Fruit fly (Drosophila melanogaster): Measurements from ENCODE around the gene ru.

Gene ru

DNA sequence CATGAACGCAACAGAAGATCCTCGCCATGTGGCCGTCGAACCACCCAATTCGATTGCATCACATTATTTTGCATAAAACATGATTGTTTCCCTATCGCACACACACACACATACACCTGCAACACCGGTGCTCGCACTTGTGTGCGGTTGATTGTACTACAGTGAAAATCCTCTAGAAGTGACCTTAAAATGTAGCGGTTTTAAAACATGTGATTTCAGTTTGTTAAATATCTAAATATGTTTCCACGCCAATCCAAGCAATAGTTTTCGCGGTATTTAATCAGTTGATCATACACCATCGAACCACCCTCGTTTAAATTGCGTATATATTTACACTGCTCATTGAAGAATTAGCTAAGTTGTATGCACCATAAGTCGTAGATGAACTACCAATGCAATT is 40.0 kb upstream of the ru start:
- TF ChIP-seq CG11617 (GFP tag; optimal IDR thresholded peaks at IDR 0.05) (no peak), pad (GFP tag; optimal IDR thresholded peaks at IDR 0.05) (no peak), CG1620 (GFP tag; optimal IDR thresholded peaks at IDR 0.05) (no peak), Mnt (GFP tag; optimal IDR thresholded peaks at IDR 0.05) (no peak), cic (GFP tag; optimal IDR thresholded peaks at IDR 0.05) (no peak), CG7045 (GFP tag; optimal IDR thresholded peaks at IDR 0.05) (no peak), CG33017 (tag; optimal IDR thresholded peaks at IDR 0.05) (peak; percentile 20), ovo (GFP tag; optimal IDR thresholded peaks at IDR 0.05) (no peak), CG7101 (tag; optimal IDR thresholded peaks at IDR 0.05) (peak; percentile 24), toe (GFP tag; optimal IDR thresholded peaks at IDR 0.05) (no peak), bab1 (GFP tag; optimal IDR thresholded peaks at IDR 0.05) (no peak), Clk (GFP tag; optimal IDR thresholded peaks at IDR 0.05) (no peak), CG5204 (GFP tag; optimal IDR thresholded peaks at IDR 0.05) (no peak), CG12768 (GFP tag; optimal IDR thresholded peaks at IDR 0.05) (no peak), Crg-1 (GFP tag; optimal IDR thresholded peaks at IDR 0.05) (no peak), cnc (optimal IDR thresholded peaks at IDR 0.05) (no peak)

DNA sequence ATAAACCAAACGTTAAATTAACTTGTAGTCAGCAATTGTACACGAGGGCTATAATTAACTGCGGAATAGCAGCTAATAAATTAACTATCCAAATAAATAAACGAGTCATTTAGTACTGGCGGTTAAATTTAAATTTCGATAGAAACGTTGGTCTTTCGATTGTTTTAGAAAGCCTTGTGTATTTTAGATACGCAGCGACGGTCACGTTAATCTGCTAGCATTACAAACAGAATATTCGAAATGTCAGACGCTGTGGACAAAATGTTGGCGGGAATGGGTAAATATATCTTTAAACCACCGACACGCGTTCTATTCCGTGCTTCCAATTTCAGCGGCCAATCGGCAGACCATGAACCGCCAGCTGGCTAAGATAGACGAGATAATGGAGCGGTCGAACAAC is 38.9 kb upstream of the ru start, which contains the start of gene msd1:
msd1 (plus strand) TSS at position 203 of the 400 bp plus-strand sequence.
- TF ChIP-seq CG5204 (GFP tag; optimal IDR thresholded peaks at IDR 0.05) (no peak), Clk (GFP tag; optimal IDR thresholded peaks at IDR 0.05) (no peak), cnc (optimal IDR thresholded peaks at IDR 0.05) (no peak), CG14711 (tag; optimal IDR thresholded peaks at IDR 0.05) (no peak), CG1620 (GFP tag; optimal IDR thresholded peaks at IDR 0.05) (no peak), cic (GFP tag; optimal IDR thresholded peaks at IDR 0.05) (no peak)

DNA sequence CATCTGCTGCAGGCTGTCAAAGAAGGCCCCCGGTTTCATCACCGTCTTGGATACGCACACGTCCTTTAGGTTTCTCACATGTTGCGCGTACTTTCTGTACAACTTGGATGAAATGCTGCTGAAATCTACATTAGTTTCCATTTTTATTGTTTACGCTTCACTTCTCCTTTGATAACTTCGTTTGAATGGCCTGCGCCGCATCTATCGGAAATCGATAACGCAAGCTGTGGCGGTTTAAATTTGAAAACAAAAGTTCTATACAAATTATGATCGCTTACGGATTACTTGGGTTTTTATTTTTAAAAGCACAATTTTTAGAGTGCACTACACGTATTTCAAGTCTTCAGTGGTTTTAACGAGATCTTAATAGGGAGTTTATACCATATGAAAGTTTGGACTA is 37.5 kb upstream of the ru start, which contains the start of gene msd5:
msd5 (minus strand) TSS at position 174 of the 400 bp plus-strand sequence.
- TF ChIP-seq Mnt (GFP tag; optimal IDR thresholded peaks at IDR 0.05), result no peak
- TF ChIP-seq pad (GFP tag; optimal IDR thresholded peaks at IDR 0.05), result no peak

DNA sequence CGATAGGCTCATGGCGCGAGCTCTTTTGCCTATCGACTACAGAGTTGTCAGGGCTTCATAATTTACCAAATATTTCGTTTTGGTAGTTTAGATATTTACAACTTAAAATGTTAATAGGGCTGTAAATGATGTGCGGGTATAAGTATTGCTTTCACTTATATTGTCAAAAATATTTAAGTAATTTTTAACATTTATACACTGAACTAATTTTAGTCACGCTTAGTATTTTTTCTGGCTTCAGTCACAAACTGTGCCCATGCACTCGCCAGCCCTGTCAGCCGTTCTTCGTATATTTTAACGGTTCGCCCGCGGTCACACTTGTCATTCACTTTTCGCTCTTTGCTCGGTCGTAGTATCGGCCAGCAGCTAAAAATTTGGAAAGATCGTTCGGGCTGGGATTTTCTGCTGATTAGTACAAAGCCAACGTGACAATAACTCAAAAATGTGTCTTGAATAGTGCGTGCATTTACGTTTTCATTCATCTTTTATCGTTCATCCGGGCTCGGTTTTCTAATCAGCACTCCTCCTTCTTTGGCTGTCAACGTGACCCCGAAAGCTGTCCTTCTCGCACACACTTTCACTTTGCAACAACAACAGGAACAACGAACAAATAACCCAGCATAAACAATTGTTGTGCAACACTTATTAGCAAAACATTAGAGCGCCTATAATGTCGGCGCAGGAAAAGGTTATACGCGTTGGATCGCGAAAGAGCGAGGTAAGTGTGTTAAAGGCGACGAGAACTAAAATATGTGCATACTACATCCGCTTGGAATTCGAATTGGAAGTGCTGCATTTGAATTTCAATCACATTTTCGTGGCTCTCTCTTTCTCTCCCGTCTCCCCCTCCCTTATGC is 35.6 kb upstream of the ru start, which contains the start of the genes Hmbs and CG2211:
Hmbs (plus strand) TSS at position 319 of the 857 bp plus-strand sequence.
CG2211 (minus strand) TSS at position 789 of the 857 bp plus-strand sequence.
- TF ChIP-seq ovo (GFP tag; optimal IDR thresholded peaks at IDR 0.05) (peak; percentile 83), CG7101 (tag; optimal IDR thresholded peaks at IDR 0.05) (peak; percentile 68), kay (GFP tag; ENCODE audit: borderline replicate concordance) (no peak), CG1620 (GFP tag; optimal IDR thresholded peaks at IDR 0.05) (peak; percentile 87), Hr96 (GFP tag; optimal IDR thresholded peaks at IDR 0.05) (peak; percentile 92), Mnt (GFP tag; optimal IDR thresholded peaks at IDR 0.05) (peak; percentile 79), bab1 (GFP tag; optimal IDR thresholded peaks at IDR 0.05) (peak; percentile 96), Clk (GFP tag; optimal IDR thresholded peaks at IDR 0.05) (peak; percentile 82), pad (GFP tag; optimal IDR thresholded peaks at IDR 0.05) (no peak), cnc (optimal IDR thresholded peaks at IDR 0.05) (no peak), Crg-1 (GFP tag; optimal IDR thresholded peaks at IDR 0.05) (peak; percentile 69), tj (GFP tag; optimal IDR thresholded peaks at IDR 0.05) (peak; percentile 35), CG33017 (tag; optimal IDR thresholded peaks at IDR 0.05) (peak; percentile 55), CG7045 (GFP tag; optimal IDR thresholded peaks at IDR 0.05) (peak; percentile 84), CG11617 (GFP tag; optimal IDR thresholded peaks at IDR 0.05) (peak; percentile 73), toe (GFP tag; optimal IDR thresholded peaks at IDR 0.05) (no peak), cic (GFP tag; optimal IDR thresholded peaks at IDR 0.05) (peak; percentile 76), CG5204 (GFP tag; optimal IDR thresholded peaks at IDR 0.05) (no peak), CG12768 (GFP tag; optimal IDR thresholded peaks at IDR 0.05) (peak; percentile 61), CG14711 (tag; optimal IDR thresholded peaks at IDR 0.05) (peak; percentile 98)

DNA sequence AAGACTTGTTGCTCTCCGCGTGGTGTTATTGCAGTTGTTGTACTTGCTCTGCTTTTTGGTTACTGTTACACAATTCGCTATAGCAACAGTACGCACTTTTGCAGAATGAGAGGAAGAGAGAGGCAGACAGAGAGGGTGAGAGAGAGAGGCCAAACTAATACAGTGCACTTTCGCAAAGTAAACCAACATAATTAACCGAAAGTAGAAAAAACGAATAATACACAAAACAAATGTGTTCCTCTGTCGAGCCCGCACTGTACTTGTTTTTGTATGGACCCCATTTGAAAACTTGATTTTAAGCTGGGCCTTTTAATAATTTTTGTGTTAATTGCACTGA is 35.0 kb upstream of the ru start:
- TF ChIP-seq pad (GFP tag; optimal IDR thresholded peaks at IDR 0.05) (peak; percentile 98), kay (GFP tag; ENCODE audit: borderline replicate concordance) (no peak), toe (GFP tag; optimal IDR thresholded peaks at IDR 0.05) (no peak), cic (GFP tag; optimal IDR thresholded peaks at IDR 0.05) (no peak), CG7045 (GFP tag; optimal IDR thresholded peaks at IDR 0.05) (peak; percentile 40), CG14711 (tag; optimal IDR thresholded peaks at IDR 0.05) (peak; percentile 23), CG1620 (GFP tag; optimal IDR thresholded peaks at IDR 0.05) (peak; percentile 2), Mnt (GFP tag; optimal IDR thresholded peaks at IDR 0.05) (no peak), cnc (optimal IDR thresholded peaks at IDR 0.05) (peak in 1 of 2 experiments; percentile 24), Crg-1 (GFP tag; optimal IDR thresholded peaks at IDR 0.05) (peak; percentile 15), CG7101 (tag; optimal IDR thresholded peaks at IDR 0.05) (peak; percentile 33), Clk (GFP tag; optimal IDR thresholded peaks at IDR 0.05) (no peak), ovo (GFP tag; optimal IDR thresholded peaks at IDR 0.05) (no peak), Hr96 (GFP tag; optimal IDR thresholded peaks at IDR 0.05) (no peak), tj (GFP tag; optimal IDR thresholded peaks at IDR 0.05) (no peak), CG12768 (GFP tag; optimal IDR thresholded peaks at IDR 0.05) (no peak), CG11617 (GFP tag; optimal IDR thresholded peaks at IDR 0.05) (no peak), bab1 (GFP tag; optimal IDR thresholded peaks at IDR 0.05) (peak; percentile 35), CG5204 (GFP tag; optimal IDR thresholded peaks at IDR 0.05) (no peak), CG33017 (tag; optimal IDR thresholded peaks at IDR 0.05) (no peak)

Measured in whole organism, adult.